Worm (Caenorhabditis elegans) whole organism, L2 larva: ENCODE measurements around the gene nrf-6.

Source experiments
- C34F6.9 ChIP-seq: fragments of 150-350 bp; optimal IDR thresholded peaks from 2 replicates; lab custom pipeline; 2014; ENCODE audit warnings: missing biosample characterization, missing genetic modification characterization
- F13H6.1 ChIP-seq: sonication (generic microtip); optimal IDR thresholded peaks from 2 replicates; lab custom pipeline; 2016; ENCODE audit warnings: missing genetic modification characterization, missing compliant biosample characterization
- R02D3.7 ChIP-seq: fragments of 150-350 bp; optimal IDR thresholded peaks from 2 replicates; lab custom pipeline; 2014; ENCODE audit warnings: missing biosample characterization, missing genetic modification characterization
- Y55F3AM.14 ChIP-seq: fragments of 200-800 bp; sonication (Bioruptor generic); optimal IDR thresholded peaks from 2 replicates; lab custom pipeline; 2018; ENCODE audit warnings: mild to moderate bottlenecking, missing genetic modification characterization, missing compliant biosample characterization
- ZK546.5 ChIP-seq: sonication (generic microtip); optimal IDR thresholded peaks from 2 replicates; lab custom pipeline; 2017; ENCODE audit warnings: missing biosample characterization, missing genetic modification characterization
- alr-1 ChIP-seq: fragments of 150-350 bp; optimal IDR thresholded peaks from 2 replicates; lab custom pipeline; 2014; ENCODE audit warnings: missing biosample characterization, missing genetic modification characterization
- aly-2 ChIP-seq: fragments of 150-350 bp; optimal IDR thresholded peaks from 2 replicates; lab custom pipeline; 2014; ENCODE audit warnings: missing biosample characterization, missing genetic modification characterization
- ama-1 ChIP-seq: fragments of 150-350 bp; optimal IDR thresholded peaks from 2 replicates; lab custom pipeline; 2018; ENCODE audit warnings: inconsistent platforms
- blmp-1 ChIP-seq: sonication (generic microtip); optimal IDR thresholded peaks from 2 replicates; lab custom pipeline; 2017; ENCODE audit warnings: missing genetic modification characterization, mild to moderate bottlenecking, missing compliant biosample characterization, antibody characterized with exemption, moderate library complexity; ENCODE audit not compliant: insufficient read depth
- ceh-16 ChIP-seq: fragments of 150-350 bp; optimal IDR thresholded peaks from 2 replicates; lab custom pipeline; 2014; ENCODE audit warnings: missing biosample characterization, missing genetic modification characterization
- ceh-82 ChIP-seq: fragments of 150-350 bp; optimal IDR thresholded peaks from 2 replicates; lab custom pipeline; 2014; ENCODE audit warnings: missing biosample characterization, missing genetic modification characterization
- crh-2 ChIP-seq: sonication (generic microtip); optimal IDR thresholded peaks from 2 replicates; lab custom pipeline; 2017; ENCODE audit warnings: missing biosample characterization, missing genetic modification characterization
- dmd-4 ChIP-seq: sonication (generic microtip); optimal IDR thresholded peaks from 2 replicates; lab custom pipeline; 2017; ENCODE audit warnings: missing biosample characterization, missing genetic modification characterization
- egl-27 ChIP-seq: sonication (generic microtip); optimal IDR thresholded peaks from 3 replicates; lab custom pipeline; 2017; ENCODE audit warnings: missing biosample characterization, missing genetic modification reagents, missing genetic modification characterization
- elt-1 ChIP-seq: fragments of 150-350 bp; optimal IDR thresholded peaks from 2 replicates; lab custom pipeline; 2014; ENCODE audit warnings: missing biosample characterization, missing genetic modification characterization
- elt-3 ChIP-seq: sonication (generic microtip); optimal IDR thresholded peaks from 2 replicates; lab custom pipeline; 2017; ENCODE audit warnings: missing biosample characterization, missing genetic modification characterization
- fos-1 ChIP-seq: fragments of 150-350 bp; optimal IDR thresholded peaks from 2 replicates; lab custom pipeline; 2014; ENCODE audit warnings: missing biosample characterization, missing genetic modification characterization
- gmeb-1 ChIP-seq: fragments of 150-350 bp; optimal IDR thresholded peaks from 2 replicates; lab custom pipeline; 2014; ENCODE audit warnings: missing biosample characterization, missing genetic modification characterization
- lin-11 ChIP-seq: fragments of 150-350 bp; sonication (generic microtip); optimal IDR thresholded peaks from 2 replicates; lab custom pipeline; 2014; ENCODE audit warnings: missing biosample characterization, missing genetic modification characterization, inconsistent platforms, mixed read lengths
- lin-13 ChIP-seq: fragments of 150-350 bp; optimal IDR thresholded peaks from 2 replicates; lab custom pipeline; 2014; ENCODE audit warnings: missing biosample characterization, missing genetic modification reagents, missing genetic modification characterization
- lin-39 ChIP-seq: fragments of 150-350 bp; optimal IDR thresholded peaks from 2 replicates; lab custom pipeline; 2014; ENCODE audit warnings: missing biosample characterization, missing genetic modification reagents, missing genetic modification characterization
- lsy-2 ChIP-seq, 2 experiments: fragments of 150-350 bp in 1 of 2; sonication (generic microtip) in 1 of 2; optimal IDR thresholded peaks; 2 replicates each; lab custom pipeline; 2014 to 2017; ENCODE audit warnings: missing biosample characterization in 2 of 2, missing genetic modification characterization in 2 of 2
- mab-5 ChIP-seq: fragments of 150-350 bp; optimal IDR thresholded peaks from 2 replicates; lab custom pipeline; 2014; ENCODE audit warnings: missing biosample characterization, missing genetic modification characterization
- mbf-1 ChIP-seq: sonication (generic microtip); optimal IDR thresholded peaks from 2 replicates; lab custom pipeline; 2017; ENCODE audit warnings: missing biosample characterization, missing genetic modification characterization
- mdl-1 ChIP-seq, 2 experiments: fragments of 150-350 bp in 1 of 2; sonication (generic microtip) in 1 of 2; optimal IDR thresholded peaks; 2 replicates each; lab custom pipeline; 2017; ENCODE audit warnings: missing biosample characterization in 2 of 2, missing genetic modification characterization in 2 of 2
- nhr-10 ChIP-seq: sonication (generic microtip); optimal IDR thresholded peaks from 2 replicates; lab custom pipeline; 2017; ENCODE audit warnings: missing biosample characterization, missing genetic modification characterization
- nhr-11 ChIP-seq: fragments of 150-350 bp; optimal IDR thresholded peaks from 2 replicates; lab custom pipeline; 2014; ENCODE audit warnings: missing biosample characterization, missing genetic modification characterization
- nhr-12 ChIP-seq: fragments of 150-350 bp; optimal IDR thresholded peaks from 2 replicates; lab custom pipeline; 2014; ENCODE audit warnings: missing biosample characterization, missing genetic modification characterization
- nhr-129 ChIP-seq: fragments of 150-350 bp; optimal IDR thresholded peaks from 2 replicates; lab custom pipeline; 2014; ENCODE audit warnings: missing biosample characterization, missing genetic modification characterization
- nhr-21 ChIP-seq: fragments of 150-350 bp; optimal IDR thresholded peaks from 2 replicates; lab custom pipeline; 2014; ENCODE audit warnings: missing biosample characterization, missing genetic modification characterization
- nhr-23 ChIP-seq: fragments of 150-350 bp; optimal IDR thresholded peaks from 2 replicates; lab custom pipeline; 2014; ENCODE audit warnings: missing biosample characterization, missing genetic modification reagents, missing genetic modification characterization
- nhr-237 ChIP-seq: fragments of 150-350 bp; optimal IDR thresholded peaks from 2 replicates; lab custom pipeline; 2014; ENCODE audit warnings: missing biosample characterization, missing genetic modification characterization
- nhr-25 ChIP-seq: fragments of 150-350 bp; sonication (generic microtip); optimal IDR thresholded peaks from 3 replicates; lab custom pipeline; 2014; ENCODE audit warnings: missing biosample characterization, missing genetic modification characterization
- nhr-6 ChIP-seq: fragments of 150-350 bp; optimal IDR thresholded peaks from 2 replicates; lab custom pipeline; 2014; ENCODE audit warnings: missing biosample characterization, missing genetic modification characterization
- nhr-77 ChIP-seq: fragments of 150-350 bp; optimal IDR thresholded peaks from 2 replicates; lab custom pipeline; 2014; ENCODE audit warnings: missing biosample characterization, missing genetic modification characterization
- peb-1 ChIP-seq: fragments of 150-350 bp; optimal IDR thresholded peaks from 2 replicates; lab custom pipeline; 2014; ENCODE audit warnings: missing biosample characterization, missing genetic modification characterization
- sem-4 ChIP-seq: fragments of 150-350 bp; optimal IDR thresholded peaks from 2 replicates; lab custom pipeline; 2014; ENCODE audit warnings: missing biosample characterization, missing genetic modification reagents, missing genetic modification characterization
- skn-1 ChIP-seq: sonication (generic microtip); optimal IDR thresholded peaks from 2 replicates; lab custom pipeline; 2017; ENCODE audit warnings: missing biosample characterization, missing genetic modification characterization
- sma-3 ChIP-seq: sonication (generic microtip); optimal IDR thresholded peaks from 2 replicates; lab custom pipeline; 2016; ENCODE audit warnings: missing genetic modification reagents, missing genetic modification characterization, missing compliant biosample characterization
- sma-9 ChIP-seq, 2 experiments: fragments of 150-350 bp in 1 of 2; sonication (generic microtip) in 1 of 2; optimal IDR thresholded peaks; 2 replicates each; lab custom pipeline; 2014 to 2016; ENCODE audit warnings: missing genetic modification characterization in 2 of 2, mild to moderate bottlenecking in 1 of 2, missing biosample characterization in 1 of 2, missing compliant biosample characterization in 1 of 2, missing genetic modification reagents in 1 of 2, moderate library complexity in 1 of 2
- snpc-4 ChIP-seq: fragments of 150-350 bp; optimal IDR thresholded peaks from 2 replicates; lab custom pipeline; 2014; ENCODE audit warnings: missing biosample characterization, missing genetic modification characterization
- unc-39 ChIP-seq: fragments of 150-350 bp; optimal IDR thresholded peaks from 2 replicates; lab custom pipeline; 2014; ENCODE audit warnings: missing biosample characterization, missing genetic modification characterization
- unc-55 ChIP-seq: fragments of 150-350 bp; sonication (generic microtip); optimal IDR thresholded peaks from 3 replicates; lab custom pipeline; 2014; ENCODE audit warnings: missing biosample characterization, missing genetic modification reagents, missing genetic modification characterization
- unc-62 ChIP-seq: fragments of 150-350 bp; optimal IDR thresholded peaks from 2 replicates; lab custom pipeline; 2014; ENCODE audit warnings: missing biosample characterization, missing genetic modification reagents, missing genetic modification characterization
- zag-1 ChIP-seq: fragments of 150-350 bp; optimal IDR thresholded peaks from 2 replicates; lab custom pipeline; 2014; ENCODE audit warnings: missing biosample characterization, missing genetic modification characterization
- ztf-1 ChIP-seq: fragments of 200-800 bp; sonication (Bioruptor generic); conservative IDR thresholded peaks from 2 replicates; pipeline ENCODE4 v1.3.6; 2022; ENCODE audit warnings: missing genetic modification characterization, missing compliant biosample characterization
- ztf-11 ChIP-seq: sonication (generic microtip); optimal IDR thresholded peaks from 2 replicates; lab custom pipeline; 2017; ENCODE audit warnings: missing biosample characterization, missing genetic modification characterization
- ztf-4 ChIP-seq: fragments of 150-350 bp; optimal IDR thresholded peaks from 2 replicates; lab custom pipeline; 2014; ENCODE audit warnings: missing biosample characterization, missing genetic modification characterization

Gene nrf-6

DNA sequence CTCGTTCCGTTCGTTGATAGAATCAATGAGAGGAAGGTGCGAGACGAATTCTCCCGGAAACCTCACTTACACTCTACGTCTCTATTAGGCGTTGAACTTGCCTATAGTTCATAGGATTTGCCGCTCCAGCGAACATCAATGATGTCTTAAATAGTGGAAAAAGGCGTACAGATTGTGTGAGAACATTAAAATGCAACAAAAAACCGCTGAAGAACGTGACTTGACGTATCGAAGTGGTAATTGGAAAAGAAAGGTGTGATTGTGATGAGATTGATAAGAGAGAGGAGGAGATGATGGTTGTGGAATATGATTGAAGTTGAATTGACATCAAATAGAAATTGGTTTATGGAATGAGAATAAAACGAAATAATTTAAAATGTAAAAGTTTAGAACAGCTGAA is 1.5 kb upstream of the nrf-6 start:
- TF ChIP-seq fos-1 (peak; percentile 46), skn-1 (tag; lab: Kevin White, UChicago) (no peak)

DNA sequence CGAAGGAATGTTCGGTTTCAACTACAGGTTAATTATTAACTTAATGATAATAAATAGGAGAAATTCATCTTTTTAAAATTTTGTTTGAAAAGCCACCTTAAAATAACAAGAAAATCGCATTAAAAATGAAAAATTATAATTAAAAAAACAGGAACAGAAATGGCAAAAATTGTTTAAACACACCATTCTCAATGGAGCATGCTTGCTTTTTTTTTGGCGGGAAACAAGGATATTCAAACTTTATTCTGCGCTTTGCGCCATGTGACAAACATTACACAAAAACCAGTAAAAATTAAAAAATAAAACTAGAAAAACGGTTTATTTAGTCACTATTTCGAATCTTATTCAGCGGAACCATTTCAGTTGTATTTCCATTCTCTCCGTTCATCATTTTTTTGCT is 3.8 kb downstream of the nrf-6 start:
- TF ChIP-seq lin-13 (GFP tag; lab: Kevin White, UChicago): no peak
- TF ChIP-seq ceh-82: no peak
- TF ChIP-seq lin-11 (tag; lab: Kevin White, UChicago): no peak
- TF ChIP-seq C34F6.9 (tag; lab: Kevin White, UChicago): no peak
- no peak for TF ChIP-seq zag-1
- no peak for TF ChIP-seq nhr-21 (tag; lab: Kevin White, UChicago)
- no peak for TF ChIP-seq ceh-16 (tag; lab: Kevin White, UChicago)
- no peak for TF ChIP-seq ama-1 (lab: Kevin White, UChicago)
- no peak for TF ChIP-seq nhr-77
- TF ChIP-seq ztf-4 (tag; lab: Kevin White, UChicago): no peak
- TF ChIP-seq ZK546.5 (tag; lab: Kevin White, UChicago): no peak
- no peak for TF ChIP-seq F13H6.1
- no peak for TF ChIP-seq unc-62
- TF ChIP-seq egl-27 (tag; lab: Kevin White, UChicago): no peak

DNA sequence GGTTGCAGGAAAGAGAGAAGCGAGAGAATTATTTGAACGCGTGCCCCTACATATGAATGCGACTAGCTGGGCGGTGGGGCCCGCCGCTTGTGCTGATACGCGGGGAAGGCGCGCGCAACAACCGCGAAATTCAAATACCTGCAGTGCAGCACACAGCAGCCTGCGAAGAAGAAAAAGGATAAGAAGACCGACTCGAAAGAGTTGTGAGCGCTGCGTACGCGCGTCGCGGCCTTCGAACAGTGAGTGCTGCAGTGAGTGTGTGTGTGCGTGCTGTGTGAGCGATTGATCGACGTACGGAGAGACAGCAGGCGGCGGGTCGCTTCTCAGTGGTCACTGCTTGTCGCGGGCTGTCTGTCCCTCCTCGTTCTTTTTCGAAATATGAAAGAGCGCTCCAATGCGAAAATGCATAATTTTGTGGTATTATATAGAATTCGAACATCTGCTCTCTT is 4.2 kb downstream of the nrf-6 start:
- no peak for TF ChIP-seq unc-39 (tag; lab: Kevin White, UChicago)
- TF ChIP-seq nhr-10 (tag; lab: Kevin White, UChicago): no peak
- peak; percentile 94 for TF ChIP-seq Y55F3AM.14 (GFP tag; lab: Kevin White, UChicago)
- no peak for TF ChIP-seq alr-1 (tag; lab: Kevin White, UChicago)
- TF ChIP-seq F13H6.1: peak; percentile 95
- TF ChIP-seq nhr-21 (tag; lab: Kevin White, UChicago): peak; percentile 82
- peak; percentile 35 for TF ChIP-seq unc-62
- no peak for TF ChIP-seq nhr-77
- peak; percentile 59 for TF ChIP-seq gmeb-1 (tag; lab: Kevin White, UChicago)
- peak; percentile 45 for TF ChIP-seq ztf-4 (tag; lab: Kevin White, UChicago)
- TF ChIP-seq sma-9 (GFP tag; optimal IDR thresholded peaks at IDR 0.05; lab: Kevin White, UChicago): peak; percentile 34
- no peak for TF ChIP-seq sma-9 (tag; optimal IDR thresholded peaks at IDR 0.05; lab: Kevin White, UChicago)
- no peak for TF ChIP-seq mbf-1 (tag; lab: Kevin White, UChicago)
- peak; percentile 61 for TF ChIP-seq sem-4 (tag; lab: Kevin White, UChicago)
- no peak for TF ChIP-seq lin-39 (tag; lab: Kevin White, UChicago)
- TF ChIP-seq lsy-2 (tag; optimal IDR thresholded peaks at IDR 0.05; lab: Kevin White, UChicago): peak; percentile 60 to 79
- no peak for TF ChIP-seq ama-1 (lab: Kevin White, UChicago)
- TF ChIP-seq unc-55 (GFP tag; lab: Kevin White, UChicago): peak; percentile 80
- peak; percentile 55 for TF ChIP-seq egl-27 (tag; lab: Kevin White, UChicago)
- no peak for TF ChIP-seq ztf-1 (GFP tag; lab: Robert Waterston, UW)
- peak; percentile 80 for TF ChIP-seq crh-2 (tag; lab: Kevin White, UChicago)
- TF ChIP-seq mab-5: no peak
- no peak for TF ChIP-seq R02D3.7
- TF ChIP-seq nhr-237: no peak
- TF ChIP-seq ceh-82: no peak
- TF ChIP-seq aly-2 (tag; lab: Kevin White, UChicago): no peak
- peak; percentile 78 for TF ChIP-seq zag-1
- TF ChIP-seq nhr-6 (tag; lab: Kevin White, UChicago): peak; percentile 53
- peak; percentile 16 for TF ChIP-seq ZK546.5 (tag; lab: Kevin White, UChicago)
- no peak for TF ChIP-seq skn-1 (tag; lab: Kevin White, UChicago)
- TF ChIP-seq peb-1 (tag; lab: Kevin White, UChicago): no peak
- peak; percentile 67 for TF ChIP-seq fos-1
- peak; percentile 70 for TF ChIP-seq snpc-4 (tag; lab: Kevin White, UChicago)
- no peak for TF ChIP-seq elt-1 (tag; lab: Kevin White, UChicago)
- TF ChIP-seq sma-3 (GFP tag; lab: Kevin White, UChicago): peak; percentile 82
- peak in 1 of 2 experiments; percentile 68 for TF ChIP-seq mdl-1 (tag; optimal IDR thresholded peaks at IDR 0.05; lab: Kevin White, UChicago)
- TF ChIP-seq ceh-16 (tag; lab: Kevin White, UChicago): no peak
- TF ChIP-seq C34F6.9 (tag; lab: Kevin White, UChicago): peak; percentile 79
- no peak for TF ChIP-seq elt-3 (tag; lab: Kevin White, UChicago)
- TF ChIP-seq lin-13 (GFP tag; lab: Kevin White, UChicago): peak; percentile 80
- peak; percentile 50 for TF ChIP-seq nhr-25 (tag; lab: Kevin White, UChicago)
- peak; percentile 73 for TF ChIP-seq lin-11 (tag; lab: Kevin White, UChicago)
- TF ChIP-seq nhr-129 (tag; lab: Kevin White, UChicago): peak; percentile 85
- no peak for TF ChIP-seq blmp-1 (tag; lab: Kevin White, UChicago)
- no peak for TF ChIP-seq nhr-23 (tag; lab: Kevin White, UChicago)
- no peak for TF ChIP-seq dmd-4
- no peak for TF ChIP-seq ztf-11
- no peak for TF ChIP-seq nhr-11 (tag; lab: Kevin White, UChicago)
- no peak for TF ChIP-seq nhr-12 (tag; lab: Kevin White, UChicago)
